Worm (Caenorhabditis elegans): ENCODE data around the gene famh-136.

DNA sequence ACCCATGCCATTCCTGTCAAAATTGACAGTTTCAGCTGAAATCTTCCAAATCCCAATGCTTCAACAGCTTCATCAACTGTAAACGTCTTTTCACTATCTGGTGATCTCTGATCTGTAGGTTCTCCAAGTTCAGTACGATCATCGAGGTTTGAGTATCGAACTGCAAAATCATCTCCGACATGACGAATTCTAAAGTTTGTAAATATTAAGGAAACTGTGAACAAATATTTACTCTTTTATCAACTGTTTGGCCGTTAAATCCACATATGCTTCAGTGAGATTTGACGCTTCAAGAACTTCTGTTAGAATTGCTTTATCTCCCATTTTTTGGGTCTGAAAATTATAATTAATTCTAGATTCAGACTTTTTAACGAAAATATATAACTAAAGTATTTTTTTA, 2.4 kb upstream of the famh-136 start, which contains the start of gene svop-1:
- TF ChIP-seq nhr-42 (GFP tag; IDR thresholded peaks at IDR 0.05), result no peak
- TF ChIP-seq ctbp-1 (GFP tag; IDR thresholded peaks at IDR 0.05), result no peak
- no peak for TF ChIP-seq fkh-10 (GFP tag; optimal IDR thresholded peaks at IDR 0.05)
- TF ChIP-seq nhr-77 (tag; optimal IDR thresholded peaks at IDR 0.05), result no peak
- TF ChIP-seq pqm-1 (tag; optimal IDR thresholded peaks at IDR 0.05), result no peak

Data from whole organism, L4 larva.